Fruit fly (Drosophila melanogaster) whole organism, embryonic: ENCODE results near the gene CG15814.

Experiments used
- Antp ChIP-seq: fragments of 200-800 bp; sonication (Bioruptor generic); optimal IDR thresholded peaks from 3 replicates; lab custom pipeline; 2016; ENCODE audit warnings: missing biosample characterization, missing genetic modification characterization
- BEAF-32 ChIP-seq: fragments of 200-800 bp; sonication (Bioruptor generic); optimal IDR thresholded peaks from 3 replicates; lab custom pipeline; 2017; ENCODE audit warnings: missing biosample characterization, missing genetic modification characterization, mild to moderate bottlenecking, moderate library complexity, missing genetic modification reagents
- Bdp1 ChIP-seq: fragments of 200-800 bp; sonication (Bioruptor generic); optimal IDR thresholded peaks from 3 replicates; lab custom pipeline; 2016; ENCODE audit warnings: missing biosample characterization, missing genetic modification characterization
- CG10267 ChIP-seq: fragments of 200-800 bp; sonication (Bioruptor generic); optimal IDR thresholded peaks from 2 replicates; lab custom pipeline; 2018; ENCODE audit warnings: missing biosample characterization, mild to moderate bottlenecking, missing genetic modification characterization, moderate library complexity
- CG11398 ChIP-seq: fragments of 200-800 bp; sonication (Bioruptor generic); optimal IDR thresholded peaks from 2 replicates; lab custom pipeline; 2016; ENCODE audit warnings: missing biosample characterization, missing genetic modification characterization
- CG11696 ChIP-seq: fragments of 200-800 bp; sonication (Bioruptor generic); IDR thresholded peaks from 2 replicates; pipeline ENCODE4 v1.3.6; 2022; ENCODE audit warnings: missing biosample characterization, missing genetic modification characterization
- CG12219 ChIP-seq: fragments of 200-800 bp; sonication (Bioruptor generic); optimal IDR thresholded peaks from 3 replicates; lab custom pipeline; 2018; ENCODE audit warnings: missing biosample characterization, mild to moderate bottlenecking, missing genetic modification characterization
- CG12769 ChIP-seq: fragments of 200-800 bp; sonication (Bioruptor generic); optimal IDR thresholded peaks from 2 replicates; lab custom pipeline; 2019; ENCODE audit warnings: missing biosample characterization, mild to moderate bottlenecking, missing genetic modification characterization, moderate library complexity
- CG15073 ChIP-seq: fragments of 200-800 bp; sonication (Bioruptor generic); optimal IDR thresholded peaks from 2 replicates; lab custom pipeline; 2016; ENCODE audit warnings: missing biosample characterization, missing genetic modification characterization
- CG17186 ChIP-seq: fragments of 200-800 bp; sonication (Bioruptor generic); optimal IDR thresholded peaks from 3 replicates; lab custom pipeline; 2017; ENCODE audit warnings: missing biosample characterization, missing genetic modification reagents, missing genetic modification characterization
- CG17612 ChIP-seq: fragments of 200-800 bp; sonication (Bioruptor generic); IDR thresholded peaks from 2 replicates; pipeline ENCODE4 v1.3.6; 2022; ENCODE audit warnings: missing biosample characterization, missing genetic modification characterization
- CG2199 ChIP-seq: fragments of 200-800 bp; sonication (Bioruptor generic); IDR thresholded peaks from 3 replicates; pipeline ENCODE4 v1.3.6; 2022; ENCODE audit warnings: missing biosample characterization, missing genetic modification characterization
- CG2678 ChIP-seq: fragments of 200-800 bp; sonication (Bioruptor generic); optimal IDR thresholded peaks from 3 replicates; lab custom pipeline; 2019; ENCODE audit warnings: missing biosample characterization, mild to moderate bottlenecking, missing genetic modification characterization, moderate library complexity
- CG30431 ChIP-seq: fragments of 200-800 bp; sonication (Bioruptor generic); optimal IDR thresholded peaks from 2 replicates; lab custom pipeline; 2017; ENCODE audit warnings: missing biosample characterization, missing genetic modification characterization
- CG4617 ChIP-seq: fragments of 200-800 bp; sonication (Bioruptor generic); optimal IDR thresholded peaks from 3 replicates; lab custom pipeline; 2016; ENCODE audit warnings: missing biosample characterization, missing genetic modification characterization, borderline replicate concordance
- CG4730 ChIP-seq: fragments of 200-800 bp; sonication (Bioruptor generic); IDR thresholded peaks from 2 replicates; pipeline ENCODE4 v1.3.6; 2022; ENCODE audit warnings: missing biosample characterization, missing genetic modification characterization
- CG4854 ChIP-seq: fragments of 200-800 bp; sonication (Bioruptor generic); optimal IDR thresholded peaks from 2 replicates; lab custom pipeline; 2016; ENCODE audit warnings: missing biosample characterization, missing genetic modification characterization, inconsistent platforms
- CG7357 ChIP-seq: fragments of 200-800 bp; sonication (Bioruptor generic); IDR thresholded peaks from 3 replicates; pipeline ENCODE4 v1.3.6; 2022; ENCODE audit warnings: missing biosample characterization, missing genetic modification characterization
- CG8359 ChIP-seq: fragments of 200-800 bp; sonication (Bioruptor generic); optimal IDR thresholded peaks from 2 replicates; lab custom pipeline; 2017; ENCODE audit warnings: missing biosample characterization, mild to moderate bottlenecking, missing genetic modification characterization, borderline replicate concordance
- Chrac-16 ChIP-seq: fragments of 200-800 bp; sonication (Bioruptor generic); optimal IDR thresholded peaks from 3 replicates; lab custom pipeline; 2016; ENCODE audit warnings: missing biosample characterization, missing genetic modification characterization
- Ets97D ChIP-seq: fragments of 200-800 bp; sonication (Bioruptor generic); optimal IDR thresholded peaks from 3 replicates; lab custom pipeline; 2016; ENCODE audit warnings: missing biosample characterization, missing genetic modification characterization
- HLH3B ChIP-seq: fragments of 200-800 bp; sonication (Bioruptor generic); IDR thresholded peaks from 2 replicates; pipeline ENCODE4 v1.3.6; 2022; ENCODE audit warnings: missing biosample characterization, missing genetic modification characterization
- Lhr ChIP-seq: fragments of 200-800 bp; sonication (Bioruptor generic); optimal IDR thresholded peaks from 3 replicates; lab custom pipeline; 2017; ENCODE audit warnings: mild to moderate bottlenecking, missing biosample characterization, missing genetic modification reagents, missing genetic modification characterization
- Mad ChIP-seq: fragments of 200-800 bp; sonication (Bioruptor generic); optimal IDR thresholded peaks from 2 replicates; lab custom pipeline; 2016; ENCODE audit warnings: missing biosample characterization, missing genetic modification characterization
- Mrtf ChIP-seq: fragments of 200-800 bp; sonication (Bioruptor generic); IDR thresholded peaks from 3 replicates; pipeline ENCODE4 v1.3.6; 2022; ENCODE audit warnings: missing biosample characterization, missing genetic modification characterization
- Ravus ChIP-seq: fragments of 200-800 bp; sonication (Bioruptor generic); IDR thresholded peaks from 2 replicates; pipeline ENCODE4 v1.3.6; 2022; ENCODE audit warnings: missing biosample characterization, missing genetic modification characterization
- Ssrp ChIP-seq: fragments of 200-800 bp; sonication (Bioruptor generic); optimal IDR thresholded peaks from 2 replicates; lab custom pipeline; 2018; ENCODE audit warnings: missing biosample characterization, mild to moderate bottlenecking, missing genetic modification characterization, moderate library complexity
- bowl ChIP-seq: fragments of 200-800 bp; sonication (Bioruptor generic); IDR thresholded peaks from 2 replicates; pipeline ENCODE4 v1.3.6; 2022; ENCODE audit warnings: missing biosample characterization, missing genetic modification characterization
- cad ChIP-seq: fragments of >200 bp; optimal IDR thresholded peaks from 2 replicates; lab custom pipeline; 2017; ENCODE audit warnings: missing biosample characterization, missing genetic modification characterization
- dimm ChIP-seq: fragments of 200-800 bp; sonication (Bioruptor generic); IDR thresholded peaks from 2 replicates; pipeline ENCODE4 v1.3.6; 2022; ENCODE audit warnings: missing biosample characterization, missing genetic modification characterization
- dmrt11E ChIP-seq: fragments of 200-800 bp; sonication (Bioruptor generic); optimal IDR thresholded peaks from 3 replicates; lab custom pipeline; 2018; ENCODE audit warnings: missing biosample characterization, mild to moderate bottlenecking, missing genetic modification characterization, moderate library complexity
- emc ChIP-seq: fragments of 200-800 bp; sonication (Bioruptor generic); optimal IDR thresholded peaks from 2 replicates; lab custom pipeline; 2016; ENCODE audit warnings: missing biosample characterization, missing genetic modification characterization
- fru ChIP-seq: fragments of >200 bp; optimal IDR thresholded peaks from 2 replicates; lab custom pipeline; 2017
- gcm ChIP-seq: fragments of 200-800 bp; sonication (Bioruptor generic); optimal IDR thresholded peaks from 2 replicates; lab custom pipeline; 2019; ENCODE audit warnings: missing biosample characterization, mild to moderate bottlenecking, missing genetic modification characterization, moderate library complexity
- hbn ChIP-seq: fragments of 200-800 bp; sonication (Bioruptor generic); IDR thresholded peaks from 2 replicates; pipeline ENCODE4 v1.3.6; 2022; ENCODE audit warnings: missing biosample characterization, missing genetic modification characterization; ENCODE audit not compliant: partially characterized antibody
- hth ChIP-seq: fragments of >200 bp; optimal IDR thresholded peaks from 2 replicates; lab custom pipeline; 2017; ENCODE audit warnings: inconsistent platforms
- lbe ChIP-seq: fragments of 200-800 bp; sonication (Bioruptor generic); optimal IDR thresholded peaks from 2 replicates; lab custom pipeline; 2016; ENCODE audit warnings: missing biosample characterization, mild to moderate bottlenecking, missing genetic modification characterization
- lilli ChIP-seq: fragments of 200-800 bp; sonication (Bioruptor generic); optimal IDR thresholded peaks from 3 replicates; lab custom pipeline; 2016; ENCODE audit warnings: missing biosample characterization, missing genetic modification characterization
- lov ChIP-seq, 2 experiments: fragments of 200-800 bp in 1 of 2; fragments of >200 bp in 1 of 2; sonication (Bioruptor generic) in 1 of 2; IDR thresholded peaks in 1 of 2; optimal IDR thresholded peaks in 1 of 2; 2 replicates in 1 of 2; 3 replicates in 1 of 2; pipeline versions ENCODE4 v1.3.6 to Lab custom; 2017 to 2022; ENCODE audit warnings: missing biosample characterization in 1 of 2, missing genetic modification characterization in 1 of 2
- mam ChIP-seq: fragments of 200-800 bp; sonication (Bioruptor generic); optimal IDR thresholded peaks from 3 replicates; lab custom pipeline; 2016; ENCODE audit warnings: missing biosample characterization, missing genetic modification characterization
- nau ChIP-seq: fragments of 200-800 bp; sonication (Bioruptor generic); optimal IDR thresholded peaks from 3 replicates; lab custom pipeline; 2017; ENCODE audit warnings: missing biosample characterization, mild to moderate bottlenecking, missing genetic modification characterization, missing genetic modification reagents
- peb ChIP-seq: fragments of 200-800 bp; sonication (Bioruptor generic); IDR thresholded peaks from 2 replicates; pipeline ENCODE4 v1.3.6; 2022; ENCODE audit warnings: missing biosample characterization, missing genetic modification characterization
- phol ChIP-seq: fragments of 200-800 bp; sonication (Bioruptor generic); optimal IDR thresholded peaks from 3 replicates; lab custom pipeline; 2018; ENCODE audit warnings: missing biosample characterization, mild to moderate bottlenecking, missing genetic modification characterization, moderate library complexity
- salm ChIP-seq: fragments of 200-800 bp; sonication (Bioruptor generic); optimal IDR thresholded peaks from 2 replicates; lab custom pipeline; 2018; ENCODE audit warnings: missing biosample characterization, mild to moderate bottlenecking, missing genetic modification characterization
- sob ChIP-seq: fragments of 200-800 bp; sonication (Bioruptor generic); IDR thresholded peaks from 2 replicates; pipeline ENCODE4 v1.3.6; 2022; ENCODE audit warnings: missing biosample characterization, missing genetic modification characterization
- tin ChIP-seq: fragments of 200-800 bp; sonication (Bioruptor generic); optimal IDR thresholded peaks from 3 replicates; lab custom pipeline; 2016; ENCODE audit warnings: missing biosample characterization, missing genetic modification characterization
- tio ChIP-seq: fragments of 200-800 bp; sonication (Bioruptor generic); optimal IDR thresholded peaks from 2 replicates; lab custom pipeline; 2017; ENCODE audit warnings: missing biosample characterization, missing genetic modification characterization, inconsistent platforms
- toy ChIP-seq: fragments of 200-800 bp; sonication (Bioruptor generic); IDR thresholded peaks from 2 replicates; pipeline ENCODE4 v1.3.6; 2022; ENCODE audit warnings: missing biosample characterization, missing genetic modification characterization
- ttk ChIP-seq: fragments of 200-800 bp; sonication (Bioruptor generic); IDR thresholded peaks from 2 replicates; pipeline ENCODE4 v2.1.2; 2022; ENCODE audit warnings: missing biosample characterization, missing genetic modification characterization
- yki ChIP-seq: fragments of >200 bp; optimal IDR thresholded peaks from 3 replicates; lab custom pipeline; 2018

The CG15814 gene

dm6 chrX:17826807-17827703 is 23.1 kb downstream of the CG15814 start, which contains the start of gene Socs16D (continued):
- TF ChIP-seq phol (tag; lab: Kevin White, UChicago) (peak; percentile 47), CG8359 (GFP tag; lab: Kevin White, UChicago) (no peak), Ravus (GFP tag; lab: Robert Waterston, UW) (no peak), Ets97D (peak; percentile 88), CG30431 (no peak), bowl (GFP tag; lab: Robert Waterston, UW) (no peak), BEAF-32 (GFP tag; lab: Kevin White, UChicago) (peak; percentile 98), hbn (GFP tag; lab: Robert Waterston, UW) (peak; percentile 96), Chrac-16 (GFP tag; lab: Kevin White, UChicago) (peak; percentile 20), lilli (GFP tag; lab: Kevin White, UChicago) (peak; percentile 68), yki (lab: Kevin White, UChicago) (no peak), fru (lab: Kevin White, UChicago) (no peak), lov (optimal IDR thresholded peaks at IDR 0.05; lab: Kevin White, UChicago) (no peak), lov (GFP tag; IDR thresholded peaks at IDR 0.05; lab: Robert Waterston, UW) (no peak), CG4617 (peak; percentile 74), CG2199 (0 out of 3 replicates have a peak, but pooled peaks have one; percentile 29), hth (lab: Kevin White, UChicago) (no peak), dimm (GFP tag; lab: Robert Waterston, UW) (no peak), Mrtf (GFP tag; lab: Robert Waterston, UW) (no peak), Antp (GFP tag; lab: Kevin White, UChicago) (peak; percentile 55), CG7357 (GFP tag; lab: Robert Waterston, UW) (no peak), Mad (GFP tag; lab: Kevin White, UChicago) (peak; percentile 32), CG11696 (GFP tag; lab: Robert Waterston, UW) (no peak), emc (GFP tag; lab: Kevin White, UChicago) (no peak), Bdp1 (GFP tag; lab: Kevin White, UChicago) (no peak), CG4854 (no peak), Ssrp (tag; lab: Kevin White, UChicago) (no peak), CG2678 (tag; lab: Kevin White, UChicago) (peak; percentile 15), CG12219 (no peak), peb (GFP tag; lab: Robert Waterston, UW) (no peak), tin (no peak), HLH3B (GFP tag; lab: Robert Waterston, UW) (0 out of 2 replicates have a peak, but pooled peaks have one; percentile 5), CG12769 (tag; lab: Kevin White, UChicago) (peak; percentile 28), CG4730 (GFP tag; lab: Robert Waterston, UW) (no peak), lbe (GFP tag; lab: Kevin White, UChicago) (peak; percentile 20), CG17186 (GFP tag; lab: Kevin White, UChicago) (peak; percentile 31), Lhr (peak; percentile 89), dmrt11E (tag; lab: Kevin White, UChicago) (no peak), cad (no peak), salm (tag; lab: Kevin White, UChicago) (no peak), gcm (peak; percentile 10), nau (GFP tag; lab: Kevin White, UChicago) (no peak), tio (GFP tag; lab: Kevin White, UChicago) (no peak), mam (GFP tag; lab: Kevin White, UChicago) (peak; percentile 68), CG11398 (GFP tag; lab: Kevin White, UChicago) (peak; percentile 8), toy (GFP tag; lab: Robert Waterston, UW) (no peak), CG10267 (tag; lab: Kevin White, UChicago) (peak; percentile 71), ttk (GFP tag; lab: Robert Waterston, UW) (no peak), sob (GFP tag; lab: Robert Waterston, UW) (peak; percentile 69), CG17612 (GFP tag; lab: Robert Waterston, UW) (no peak), CG15073 (GFP tag; lab: Kevin White, UChicago) (no peak)
